ENCODE assay signal across 1 fruit fly cellular context in the genomic region with DNA sequence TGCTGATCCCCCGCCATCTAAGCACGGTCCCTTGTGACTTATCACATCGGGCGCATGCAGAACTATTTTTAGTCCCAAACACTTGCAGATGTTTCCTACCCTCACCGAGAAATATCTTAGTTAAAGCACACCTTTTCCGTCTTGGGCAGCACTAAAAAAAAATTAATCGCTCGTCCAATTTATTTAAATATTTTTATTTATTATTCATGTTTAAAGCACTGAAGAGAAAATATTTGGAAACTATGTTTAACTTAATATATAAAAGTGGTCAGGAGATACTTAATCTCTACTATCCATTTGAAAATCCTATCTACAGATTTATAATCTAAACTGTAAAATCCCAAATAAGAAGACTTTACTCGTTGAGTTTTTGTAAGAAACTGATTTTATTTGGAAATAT.
TF ChIP-seq lines count a peak whose summit lies in the region.

No protein-coding gene starts in this region.

TF ChIP-seq in whole organism, embryonic, 481 proteins besides CTCF, POLR2A, EP300 and RAD21 (continued from another document):
- TF ChIP-seq hbn (GFP tag; IDR thresholded peaks at IDR 0.05; lab: Robert Waterston, UW; ENCODE audit: partially characterized antibody) (no peak), CG2129 (GFP tag; IDR thresholded peaks at IDR 0.05; lab: Robert Waterston, UW; ENCODE audit: partially characterized antibody) (no peak), dysf (GFP tag; IDR thresholded peaks at IDR 0.05; lab: Robert Waterston, UW) (peak; percentile 10; the same call in 1 of the 3 replicates), Abd-B (GFP tag; optimal IDR thresholded peaks at IDR 0.05; lab: Kevin White, UChicago) (no peak), so (GFP tag; IDR thresholded peaks at IDR 0.05; lab: Robert Waterston, UW) (no peak), Hey (tag; optimal IDR thresholded peaks at IDR 0.05; lab: Kevin White, UChicago) (no peak), Dip3 (GFP tag; optimal IDR thresholded peaks at IDR 0.05; lab: Kevin White, UChicago) (no peak), bigmax (GFP tag; optimal IDR thresholded peaks at IDR 0.05; lab: Kevin White, UChicago) (no peak), pan (optimal IDR thresholded peaks at IDR 0.05; lab: Kevin White, UChicago) (no peak), pan (GFP tag; optimal IDR thresholded peaks at IDR 0.05 in 1 of 2, IDR thresholded peaks at IDR 0.05 in 1 of 2) (peak in 1 of 2 experiments; percentile 23), CG32532 (GFP tag; IDR thresholded peaks at IDR 0.05; lab: Robert Waterston, UW) (peak; percentile 46), zen (tag; optimal IDR thresholded peaks at IDR 0.05; lab: Kevin White, UChicago) (no peak), Ssrp (tag; optimal IDR thresholded peaks at IDR 0.05; lab: Kevin White, UChicago) (peak; percentile 62), CoRest (tag; optimal IDR thresholded peaks at IDR 0.05; lab: Kevin White, UChicago) (peak; percentile 66), CG7556 (GFP tag; optimal IDR thresholded peaks at IDR 0.05; lab: Kevin White, UChicago) (peak; percentile 6), az2 (GFP tag; optimal IDR thresholded peaks at IDR 0.05; lab: Kevin White, UChicago) (peak; percentile 4), dmrt11E (tag; optimal IDR thresholded peaks at IDR 0.05; lab: Kevin White, UChicago) (peak; percentile 70), CG2202 (tag; optimal IDR thresholded peaks at IDR 0.05; lab: Kevin White, UChicago) (peak; percentile 43), pum (GFP tag; optimal IDR thresholded peaks at IDR 0.05; lab: Kevin White, UChicago) (no peak), CG12299 (tag; optimal IDR thresholded peaks at IDR 0.05; lab: Kevin White, UChicago) (no peak), ttk (GFP tag; IDR thresholded peaks at IDR 0.05; lab: Robert Waterston, UW) (peak; percentile 16; the same call in 1 of the 2 replicates), CG11093 (GFP tag; IDR thresholded peaks at IDR 0.05; lab: Robert Waterston, UW) (0 out of 3 replicates have a peak, but pooled peaks have one; percentile 32), CG13424 (tag; optimal IDR thresholded peaks at IDR 0.05; lab: Kevin White, UChicago) (peak; percentile 58), Awh (GFP tag; IDR thresholded peaks at IDR 0.05; lab: Robert Waterston, UW) (peak; percentile 16; the same call in 1 of the 2 replicates), CG3065 (GFP tag; optimal IDR thresholded peaks at IDR 0.05; lab: Kevin White, UChicago) (no peak), disco-r (GFP tag; optimal IDR thresholded peaks at IDR 0.05; lab: Kevin White, UChicago) (no peak), D (optimal IDR thresholded peaks at IDR 0.05; lab: Kevin White, UChicago) (no peak), D (GFP tag; optimal IDR thresholded peaks at IDR 0.05; lab: Kevin White, UChicago) (peak; percentile 40), D19A (tag; optimal IDR thresholded peaks at IDR 0.05; lab: Kevin White, UChicago) (peak; percentile 65), Hr51 (GFP tag; optimal IDR thresholded peaks at IDR 0.05; lab: Kevin White, UChicago) (peak in 1 of 2 experiments; percentile 43), Ptx1 (GFP tag; IDR thresholded peaks at IDR 0.05; lab: Robert Waterston, UW) (peak; percentile 35; the same call in 1 of the 2 replicates), twi (tag; optimal IDR thresholded peaks at IDR 0.05; lab: Kevin White, UChicago) (peak; percentile 33), PHDP (tag; optimal IDR thresholded peaks at IDR 0.05; lab: Kevin White, UChicago) (peak; percentile 59), CG10267 (tag; optimal IDR thresholded peaks at IDR 0.05; lab: Kevin White, UChicago) (peak; percentile 48), Dek (tag; optimal IDR thresholded peaks at IDR 0.05; lab: Kevin White, UChicago) (no peak), CG7839 (tag; optimal IDR thresholded peaks at IDR 0.05; lab: Kevin White, UChicago) (peak; percentile 66), zfh1 (GFP tag; IDR thresholded peaks at IDR 0.05; lab: Robert Waterston, UW) (peak; percentile 58; the same call in 2 of the 3 replicates), CG3281 (GFP tag; optimal IDR thresholded peaks at IDR 0.05; lab: Kevin White, UChicago) (no peak), ato (GFP tag; IDR thresholded peaks at IDR 0.05; lab: Robert Waterston, UW; ENCODE audit: partially characterized antibody) (no peak), CG2712 (tag; optimal IDR thresholded peaks at IDR 0.05; lab: Kevin White, UChicago) (peak; percentile 75), tgo (GFP tag; IDR thresholded peaks at IDR 0.05; lab: Robert Waterston, UW) (peak; percentile 34; the same call in 2 of the 3 replicates), CG15269 (tag; optimal IDR thresholded peaks at IDR 0.05; lab: Kevin White, UChicago) (peak; percentile 44), bcd (GFP tag; optimal IDR thresholded peaks at IDR 0.05; lab: Kevin White, UChicago) (no peak), Sox102F (GFP tag; optimal IDR thresholded peaks at IDR 0.05; lab: Kevin White, UChicago) (peak; percentile 63), CG8388 (GFP tag; optimal IDR thresholded peaks at IDR 0.05; lab: Kevin White, UChicago) (peak; percentile 59), CG1603 (tag; optimal IDR thresholded peaks at IDR 0.05; lab: Kevin White, UChicago) (no peak), unpg (GFP tag; optimal IDR thresholded peaks at IDR 0.05; lab: Kevin White, UChicago) (peak; percentile 62), CG12391 (tag; optimal IDR thresholded peaks at IDR 0.05; lab: Kevin White, UChicago) (peak; percentile 62), lola (GFP tag; optimal IDR thresholded peaks at IDR 0.05; lab: Kevin White, UChicago) (peak in 1 of 3 experiments; percentile 50), bsh (GFP tag; optimal IDR thresholded peaks at IDR 0.05; lab: Kevin White, UChicago) (peak in 1 of 2 experiments; percentile 80), mam (GFP tag; optimal IDR thresholded peaks at IDR 0.05; lab: Kevin White, UChicago) (no peak), Hmr (GFP tag; optimal IDR thresholded peaks at IDR 0.05; lab: Kevin White, UChicago) (peak; percentile 13), TFAM (GFP tag; optimal IDR thresholded peaks at IDR 0.05; lab: Kevin White, UChicago) (no peak), CG1602 (GFP tag; optimal IDR thresholded peaks at IDR 0.05; lab: Kevin White, UChicago) (peak; percentile 3), CG12942 (GFP tag; optimal IDR thresholded peaks at IDR 0.05; lab: Kevin White, UChicago) (no peak), CG15479 (GFP tag; optimal IDR thresholded peaks at IDR 0.05; lab: Kevin White, UChicago) (no peak), CG15601 (tag; optimal IDR thresholded peaks at IDR 0.05; lab: Kevin White, UChicago) (peak; percentile 63), CG31441 (GFP tag; IDR thresholded peaks at IDR 0.05; lab: Robert Waterston, UW) (peak; percentile 62), Eip74EF (GFP tag; optimal IDR thresholded peaks at IDR 0.05; lab: Kevin White, UChicago) (peak in 1 of 2 experiments; percentile 44), Meics (GFP tag; optimal IDR thresholded peaks at IDR 0.05; lab: Kevin White, UChicago) (peak; percentile 10), nom (GFP tag; optimal IDR thresholded peaks at IDR 0.05; lab: Kevin White, UChicago) (no peak), CG9437 (GFP tag; optimal IDR thresholded peaks at IDR 0.05; lab: Kevin White, UChicago) (peak; percentile 28), zf30C (GFP tag; optimal IDR thresholded peaks at IDR 0.05; lab: Kevin White, UChicago) (peak; percentile 7), CG10654 (GFP tag; optimal IDR thresholded peaks at IDR 0.05; lab: Kevin White, UChicago) (peak; percentile 4), CG15696 (tag; optimal IDR thresholded peaks at IDR 0.05; lab: Kevin White, UChicago) (no peak), danr (GFP tag; IDR thresholded peaks at IDR 0.05; lab: Robert Waterston, UW) (peak; percentile 21; the same call in 1 of the 2 replicates), NC2α (GFP tag; optimal IDR thresholded peaks at IDR 0.05; lab: Kevin White, UChicago) (no peak), CG30020 (tag; optimal IDR thresholded peaks at IDR 0.05; lab: Kevin White, UChicago) (no peak), CG4707 (GFP tag; optimal IDR thresholded peaks at IDR 0.05; lab: Kevin White, UChicago) (no peak), CG12769 (tag; optimal IDR thresholded peaks at IDR 0.05; lab: Kevin White, UChicago) (no peak), CG11504 (tag; optimal IDR thresholded peaks at IDR 0.05; lab: Kevin White, UChicago) (peak; percentile 66), CG9727 (GFP tag; optimal IDR thresholded peaks at IDR 0.05; lab: Kevin White, UChicago) (peak; percentile 38), CG3838 (GFP tag; optimal IDR thresholded peaks at IDR 0.05; lab: Kevin White, UChicago) (no peak), Hr3 (GFP tag; optimal IDR thresholded peaks at IDR 0.05; lab: Kevin White, UChicago) (peak; percentile 13), CG31224 (GFP tag; IDR thresholded peaks at IDR 0.05; lab: Robert Waterston, UW) (no peak), CG17361 (GFP tag; IDR thresholded peaks at IDR 0.05; lab: Robert Waterston, UW) (peak; percentile 63), gcm (GFP tag; optimal IDR thresholded peaks at IDR 0.05; lab: Kevin White, UChicago) (peak; percentile 30), nmo (GFP tag; optimal IDR thresholded peaks at IDR 0.05; lab: Kevin White, UChicago) (peak; percentile 66), CG11085 (GFP tag; IDR thresholded peaks at IDR 0.05; lab: Robert Waterston, UW) (no peak), sc (optimal IDR thresholded peaks at IDR 0.05; lab: Kevin White, UChicago) (no peak), sc (GFP tag; optimal IDR thresholded peaks at IDR 0.05; lab: Kevin White, UChicago) (peak; percentile 2), CG33557 (GFP tag; optimal IDR thresholded peaks at IDR 0.05; lab: Kevin White, UChicago) (peak; percentile 27), fd64A (GFP tag; optimal IDR thresholded peaks at IDR 0.05; lab: Kevin White, UChicago) (no peak), br (optimal IDR thresholded peaks at IDR 0.05; lab: Kevin White, UChicago) (no peak), CG2875 (GFP tag; optimal IDR thresholded peaks at IDR 0.05; lab: Kevin White, UChicago) (peak; percentile 16), H2.0 (GFP tag; IDR thresholded peaks at IDR 0.05; lab: Robert Waterston, UW) (0 out of 2 replicates have a peak, but pooled peaks have one; percentile 2), gem (tag; optimal IDR thresholded peaks at IDR 0.05; lab: Kevin White, UChicago) (peak; percentile 83), row (GFP tag; IDR thresholded peaks at IDR 0.05; lab: Robert Waterston, UW) (peak; percentile 60), CG4820 (GFP tag; optimal IDR thresholded peaks at IDR 0.05; lab: Kevin White, UChicago) (peak; percentile 9), gsb-n (tag; optimal IDR thresholded peaks at IDR 0.05; lab: Kevin White, UChicago) (peak; percentile 39), CG10979 (tag; optimal IDR thresholded peaks at IDR 0.05; lab: Kevin White, UChicago) (peak; percentile 47)
